Worm (Caenorhabditis elegans) whole organism, young adult: ENCODE data around the gene col-183.

ENCODE experiments used
- B0261.1 ChIP-seq: sonication (generic microtip); optimal IDR thresholded peaks from 2 replicates; lab custom pipeline; 2016; ENCODE audit warnings: mild to moderate bottlenecking, missing genetic modification characterization, moderate library complexity, missing compliant biosample characterization
- B0336.3 ChIP-seq: fragments of 200-800 bp; sonication (Bioruptor generic); IDR thresholded peaks from 2 replicates; pipeline ENCODE4 v1.3.6; 2022; ENCODE audit warnings: missing genetic modification characterization, missing compliant biosample characterization
- C17E4.6 ChIP-seq: fragments of 200-800 bp; sonication (Bioruptor generic); IDR thresholded peaks from 2 replicates; pipeline ENCODE4 v1.3.6; 2022; ENCODE audit warnings: missing genetic modification reagents, missing genetic modification characterization, missing compliant biosample characterization
- D2030.7 ChIP-seq: fragments of 200-800 bp; sonication (Bioruptor generic); IDR thresholded peaks from 2 replicates; pipeline ENCODE4 v1.3.6; 2022; ENCODE audit warnings: missing genetic modification reagents, missing genetic modification characterization, missing compliant biosample characterization
- F22D6.2 ChIP-seq: sonication (generic microtip); optimal IDR thresholded peaks from 2 replicates; lab custom pipeline; 2016; ENCODE audit warnings: mild to moderate bottlenecking, missing genetic modification characterization, missing compliant biosample characterization
- F33H1.4 ChIP-seq: fragments of 200-800 bp; sonication (Bioruptor generic); IDR thresholded peaks from 2 replicates; pipeline ENCODE4 v1.3.6; 2022; ENCODE audit warnings: missing genetic modification reagents, missing genetic modification characterization, missing compliant biosample characterization
- F37B4.10 ChIP-seq: fragments of 200-800 bp; sonication (Bioruptor generic); IDR thresholded peaks from 2 replicates; pipeline ENCODE4 v1.3.6; 2022; ENCODE audit warnings: missing genetic modification characterization, missing compliant biosample characterization
- F52B5.7 ChIP-seq: sonication (generic microtip); optimal IDR thresholded peaks from 2 replicates; lab custom pipeline; 2016; ENCODE audit warnings: mild to moderate bottlenecking, missing genetic modification characterization, missing compliant biosample characterization
- F57A8.1 ChIP-seq: fragments of 200-800 bp; sonication (Bioruptor generic); optimal IDR thresholded peaks from 2 replicates; lab custom pipeline; 2018; ENCODE audit warnings: mild to moderate bottlenecking, missing genetic modification characterization, moderate library complexity, missing compliant biosample characterization
- T07F8.4 ChIP-seq: sonication (generic microtip); optimal IDR thresholded peaks from 2 replicates; lab custom pipeline; 2016; ENCODE audit warnings: mild to moderate bottlenecking, missing genetic modification characterization, moderate library complexity, missing compliant biosample characterization
- T26A5.8 ChIP-seq: sonication (generic microtip); optimal IDR thresholded peaks from 2 replicates; lab custom pipeline; 2016; ENCODE audit warnings: missing genetic modification characterization, missing compliant biosample characterization
- Y53F4B.3 ChIP-seq: fragments of 200-800 bp; sonication (Bioruptor generic); IDR thresholded peaks from 2 replicates; pipeline ENCODE4 v1.3.6; 2022; ENCODE audit warnings: missing genetic modification reagents, missing genetic modification characterization, missing compliant biosample characterization
- Y53G8AR.9 ChIP-seq: fragments of 200-800 bp; sonication (Bioruptor generic); conservative IDR thresholded peaks from 2 replicates; pipeline ENCODE4 v1.3.6; 2022; ENCODE audit warnings: missing genetic modification reagents, missing genetic modification characterization, missing compliant biosample characterization
- atf-7 ChIP-seq: sonication (generic microtip); optimal IDR thresholded peaks from 2 replicates; lab custom pipeline; 2017; ENCODE audit warnings: mild to moderate bottlenecking, missing genetic modification characterization, missing compliant biosample characterization
- cebp-1 ChIP-seq, 2 experiments: fragments of 200-800 bp in 1 of 2; sonication (Bioruptor generic) in 1 of 2; sonication (generic microtip) in 1 of 2; IDR thresholded peaks in 1 of 2; optimal IDR thresholded peaks in 1 of 2; 2 replicates each; pipeline versions ENCODE4 v1.3.6 to Lab custom; 2017 to 2022; ENCODE audit warnings: missing compliant biosample characterization in 2 of 2, missing genetic modification characterization in 2 of 2, mild to moderate bottlenecking in 1 of 2, missing genetic modification reagents in 1 of 2, moderate library complexity in 1 of 2
- ceh-27 ChIP-seq: fragments of 200-800 bp; sonication (Bioruptor generic); optimal IDR thresholded peaks from 2 replicates; lab custom pipeline; 2018; ENCODE audit warnings: mild to moderate bottlenecking, missing genetic modification characterization, moderate library complexity, missing compliant biosample characterization
- ceh-40 ChIP-seq: fragments of 200-800 bp; sonication (Bioruptor generic); IDR thresholded peaks from 2 replicates; pipeline ENCODE4 v1.3.6; 2022; ENCODE audit warnings: missing genetic modification characterization, missing compliant biosample characterization
- ceh-79 ChIP-seq: sonication (generic microtip); optimal IDR thresholded peaks from 2 replicates; lab custom pipeline; 2017; ENCODE audit warnings: mild to moderate bottlenecking, missing genetic modification characterization, missing compliant biosample characterization
- die-1 ChIP-seq: sonication (generic microtip); optimal IDR thresholded peaks from 2 replicates; lab custom pipeline; 2016; ENCODE audit warnings: missing genotype, mild to moderate bottlenecking, missing genetic modification characterization, missing compliant biosample characterization
- efl-1 ChIP-seq: fragments of 150-350 bp; optimal IDR thresholded peaks from 2 replicates; lab custom pipeline; 2014; ENCODE audit warnings: missing biosample characterization, missing genetic modification reagents, missing genetic modification characterization
- ekl-4 ChIP-seq: fragments of 200-800 bp; sonication (Bioruptor generic); IDR thresholded peaks from 2 replicates; pipeline ENCODE4 v1.3.6; 2022; ENCODE audit warnings: missing genetic modification reagents, missing genetic modification characterization, missing compliant biosample characterization
- fkh-3 ChIP-seq: sonication (generic microtip); optimal IDR thresholded peaks from 2 replicates; lab custom pipeline; 2016; ENCODE audit warnings: mild to moderate bottlenecking, missing genetic modification characterization, missing compliant biosample characterization
- him-1 ChIP-seq: sonication (generic microtip); optimal IDR thresholded peaks from 2 replicates; lab custom pipeline; 2016; ENCODE audit warnings: missing genotype, missing genetic modification reagents, missing genetic modification characterization, missing compliant biosample characterization
- hmg-1.2 ChIP-seq: fragments of 200-800 bp; sonication (Bioruptor generic); IDR thresholded peaks from 2 replicates; pipeline ENCODE4 v1.3.6; 2022; ENCODE audit warnings: missing genetic modification reagents, missing genetic modification characterization, missing compliant biosample characterization
- hmg-20 ChIP-seq: fragments of 200-800 bp; sonication (Bioruptor generic); IDR thresholded peaks from 2 replicates; pipeline ENCODE4 v1.3.6; 2022; ENCODE audit warnings: missing genetic modification reagents, missing genetic modification characterization, missing compliant biosample characterization
- let-526 ChIP-seq: fragments of 200-800 bp; sonication (Bioruptor generic); IDR thresholded peaks from 2 replicates; pipeline ENCODE4 v1.3.6; 2022; ENCODE audit warnings: missing genetic modification reagents, missing genetic modification characterization, missing compliant biosample characterization
- let-607 ChIP-seq, 2 experiments: fragments of 200-800 bp in 1 of 2; sonication (Bioruptor generic) in 1 of 2; sonication (generic microtip) in 1 of 2; optimal IDR thresholded peaks; 2 replicates each; lab custom pipeline; 2016 to 2018; ENCODE audit warnings: mild to moderate bottlenecking in 2 of 2, missing compliant biosample characterization in 2 of 2, missing genetic modification characterization in 2 of 2, moderate library complexity in 2 of 2, missing genotype in 1 of 2
- lin-26 ChIP-seq: fragments of 200-800 bp; sonication (Bioruptor generic); IDR thresholded peaks from 2 replicates; pipeline ENCODE4 v1.3.6; 2022; ENCODE audit warnings: missing genetic modification reagents, missing genetic modification characterization, missing compliant biosample characterization
- lin-35 ChIP-seq, 3 experiments: fragments of 150-350 bp in 2 of 3; sonication (generic microtip) in 1 of 3; optimal IDR thresholded peaks; 2 replicates each; lab custom pipeline; 2014 to 2018; ENCODE audit warnings: missing biosample characterization in 3 of 3, missing genetic modification characterization in 3 of 3, missing genetic modification reagents in 3 of 3
- madf-3 ChIP-seq: fragments of 200-800 bp; sonication (Bioruptor generic); IDR thresholded peaks from 2 replicates; pipeline ENCODE4 v1.3.6; 2022; ENCODE audit warnings: missing genetic modification reagents, missing genetic modification characterization, missing compliant biosample characterization
- mcd-1 ChIP-seq: fragments of 200-800 bp; sonication (Bioruptor generic); IDR thresholded peaks from 2 replicates; pipeline ENCODE4 v1.3.6; 2022; ENCODE audit warnings: missing genetic modification reagents, missing genetic modification characterization, missing compliant biosample characterization
- nfyb-1 ChIP-seq: fragments of 200-800 bp; sonication (Bioruptor generic); IDR thresholded peaks from 2 replicates; pipeline ENCODE4 v1.3.6; 2022; ENCODE audit warnings: missing genetic modification reagents, missing genetic modification characterization, missing compliant biosample characterization
- nhr-179 ChIP-seq: sonication (generic microtip); optimal IDR thresholded peaks from 2 replicates; lab custom pipeline; 2016; ENCODE audit warnings: mild to moderate bottlenecking, missing genetic modification characterization, missing compliant biosample characterization
- pha-4 ChIP-seq: fragments of 150-350 bp; sonication (generic microtip); optimal IDR thresholded peaks from 2 replicates; lab custom pipeline; 2014; ENCODE audit warnings: missing biosample characterization, missing genetic modification reagents, missing genetic modification characterization
- repo-1 ChIP-seq: sonication (generic microtip); optimal IDR thresholded peaks from 2 replicates; lab custom pipeline; 2017; ENCODE audit warnings: mild to moderate bottlenecking, missing genetic modification characterization, missing compliant biosample characterization
- rpc-1 ChIP-seq, 2 experiments: fragments of 150-350 bp in 1 of 2; sonication (generic microtip) in 1 of 2; optimal IDR thresholded peaks; 2 replicates each; lab custom pipeline; 2014 to 2018; ENCODE audit warnings: missing biosample characterization in 1 of 2, missing genetic modification characterization in 1 of 2, missing genetic modification reagents in 1 of 2, missing genotype in 1 of 2
- snpc-1.3 ChIP-seq: sonication (generic microtip); optimal IDR thresholded peaks from 2 replicates; lab custom pipeline; 2017; ENCODE audit warnings: missing genetic modification characterization, mild to moderate bottlenecking, missing compliant biosample characterization, antibody characterized with exemption, moderate library complexity, missing genotype, missing genetic modification reagents; ENCODE audit not compliant: insufficient read depth
- snpc-3.4 ChIP-seq: sonication (generic microtip); optimal IDR thresholded peaks from 2 replicates; lab custom pipeline; 2017; ENCODE audit warnings: missing genetic modification characterization, mild to moderate bottlenecking, missing compliant biosample characterization, antibody characterized with exemption, moderate library complexity, missing genotype, missing genetic modification reagents
- snpc-4 ChIP-seq, 5 experiments: fragments of 150-350 bp in 1 of 5; sonication (generic microtip) in 4 of 5; optimal IDR thresholded peaks; 2 replicates each; lab custom pipeline; 2014 to 2018; ENCODE audit warnings: missing genetic modification characterization in 5 of 5, missing biosample characterization in 3 of 5, antibody characterized with exemption in 2 of 5, mild to moderate bottlenecking in 2 of 5, missing compliant biosample characterization in 2 of 5, missing genotype in 2 of 5, moderate library complexity in 2 of 5, missing genetic modification reagents in 1 of 5
- somi-1 ChIP-seq: fragments of 200-800 bp; sonication (Bioruptor generic); optimal IDR thresholded peaks from 2 replicates; lab custom pipeline; 2018; ENCODE audit warnings: mild to moderate bottlenecking, missing genetic modification characterization, missing compliant biosample characterization
- tbp1 ChIP-seq: fragments of 200-800 bp; sonication (Bioruptor generic); optimal IDR thresholded peaks from 2 replicates; lab custom pipeline; 2018; ENCODE audit warnings: mild to moderate bottlenecking, missing genetic modification characterization, missing compliant biosample characterization
- tbx-9 ChIP-seq: sonication (generic microtip); optimal IDR thresholded peaks from 2 replicates; lab custom pipeline; 2016; ENCODE audit warnings: borderline replicate concordance, missing genetic modification characterization, inconsistent platforms, missing compliant biosample characterization
- unc-62 ChIP-seq: fragments of 150-350 bp; optimal IDR thresholded peaks from 2 replicates; lab custom pipeline; 2014; ENCODE audit warnings: missing biosample characterization, missing genetic modification reagents, missing genetic modification characterization
- ztf-18 ChIP-seq: sonication (generic microtip); optimal IDR thresholded peaks from 2 replicates; lab custom pipeline; 2016; ENCODE audit warnings: missing genotype, mild to moderate bottlenecking, missing genetic modification characterization, missing compliant biosample characterization

Gene col-183

DNA sequence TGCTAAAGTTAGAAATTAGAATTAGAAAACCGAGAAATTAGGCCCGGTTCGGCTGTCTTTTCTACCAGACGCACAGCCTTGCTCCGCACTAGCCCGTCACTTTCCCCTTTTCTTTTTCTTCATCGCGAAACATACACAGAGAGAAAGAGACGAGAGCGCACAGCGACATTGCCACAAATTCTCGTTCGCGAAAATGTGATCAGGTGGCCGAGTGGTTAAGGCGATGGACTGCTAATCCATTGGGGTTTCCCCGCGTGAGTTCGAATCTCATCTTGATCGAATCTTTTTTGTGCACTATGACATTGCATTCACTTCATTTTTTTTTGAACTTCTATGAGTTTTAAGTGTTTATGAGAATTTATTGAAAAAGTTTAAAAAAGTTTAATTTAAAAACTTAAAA lies 25.1 kb downstream of the col-183 start (continued):
- TF ChIP-seq tbx-9 (tag; lab: Kevin White, UChicago) = no peak
- TF ChIP-seq atf-7 (tag; lab: Kevin White, UChicago) = no peak
- peak; percentile 33; the same call in 1 of the 2 replicates for TF ChIP-seq hmg-20 (GFP tag; lab: Robert Waterston, UW)
- TF ChIP-seq hmg-1.2 (GFP tag; lab: Robert Waterston, UW) = peak; percentile 78
- peak; percentile 65 for TF ChIP-seq mcd-1
- peak; percentile 51; the same call in 1 of the 2 replicates for TF ChIP-seq ekl-4
- TF ChIP-seq let-526 = no peak
- TF ChIP-seq ceh-40 (GFP tag; lab: Robert Waterston, UW) = no peak
- TF ChIP-seq snpc-1.3 = peak; percentile 53
- TF ChIP-seq, all 124 proteins: peak for 45

DNA sequence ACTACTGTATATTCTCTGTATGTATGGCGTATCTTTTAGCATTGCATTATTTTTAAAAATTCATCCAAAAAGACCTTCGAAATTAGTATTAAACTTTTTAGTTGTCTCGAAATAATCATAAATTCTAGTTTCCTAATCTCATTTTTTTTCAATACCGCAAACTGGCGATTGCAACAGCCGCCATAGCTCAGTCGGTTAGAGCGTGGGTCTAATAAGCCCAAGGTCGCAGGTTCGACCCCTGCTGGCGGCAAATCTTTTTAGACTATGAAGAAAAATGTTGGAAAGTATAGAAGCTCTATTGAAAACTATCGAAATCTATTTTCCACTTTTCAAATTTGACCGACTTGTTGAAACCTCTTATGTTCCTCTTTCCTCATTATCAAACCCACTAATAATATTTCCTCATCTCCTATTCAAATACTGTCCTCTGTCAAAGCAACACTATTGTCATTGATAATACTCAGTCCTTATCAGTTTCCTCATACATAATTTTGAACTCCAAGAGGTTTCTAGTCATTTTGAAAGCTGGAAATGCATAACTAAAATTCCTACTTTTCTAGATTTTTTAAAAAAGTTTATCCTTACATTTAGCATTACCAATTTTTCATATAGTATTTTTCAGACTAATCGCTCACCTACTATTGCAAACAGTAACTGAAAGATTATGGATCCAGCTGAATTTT lies 31.6 kb downstream of the col-183 start, which contains the start of gene jmjd-3.3:
Gene jmjd-3.3 (plus strand): TSS at position 633 of the 683 bp plus-strand sequence.
- no peak for TF ChIP-seq F37B4.10
- no peak for TF ChIP-seq let-607 (tag; optimal IDR thresholded peaks at IDR 0.05; lab: Kevin White, UChicago)
- peak; percentile 44; the same call in 1 of the 2 replicates for TF ChIP-seq lin-26 (GFP tag; lab: Robert Waterston, UW)
- TF ChIP-seq repo-1 (tag; lab: Kevin White, UChicago) = no peak
- no peak for TF ChIP-seq unc-62 (GFP tag; lab: Kevin White, UChicago)
- no peak for TF ChIP-seq ceh-27 (GFP tag; lab: Kevin White, UChicago)
- TF ChIP-seq T26A5.8 = no peak
- no peak for TF ChIP-seq C17E4.6 (GFP tag; lab: Robert Waterston, UW)
- no peak for TF ChIP-seq fkh-3 (tag; lab: Kevin White, UChicago)
- TF ChIP-seq ceh-40 (GFP tag; lab: Robert Waterston, UW) = no peak
- TF ChIP-seq snpc-3.4 = peak; percentile 35
- no peak for TF ChIP-seq nhr-179 (tag; lab: Kevin White, UChicago)
- no peak for TF ChIP-seq T07F8.4 (tag; lab: Kevin White, UChicago)
- peak; percentile 2 for TF ChIP-seq him-1 (tag; lab: Kevin White, UChicago)
- TF ChIP-seq tbp1 (GFP tag; lab: Kevin White, UChicago) = peak; percentile 81
- TF ChIP-seq madf-3 = no peak
- TF ChIP-seq pha-4 (tag; lab: Kevin White, UChicago) = no peak
- peak; percentile 22 for TF ChIP-seq snpc-1.3
- TF ChIP-seq ceh-79 = no peak
- peak; percentile 61 for TF ChIP-seq B0261.1 (tag; lab: Kevin White, UChicago)
- peak; percentile 59 for TF ChIP-seq rpc-1 (optimal IDR thresholded peaks at IDR 0.05; lab: Kevin White, UChicago)
- peak; percentile 82 for TF ChIP-seq rpc-1 (tag; optimal IDR thresholded peaks at IDR 0.05; lab: Kevin White, UChicago)
- no peak for TF ChIP-seq snpc-4 (GFP tag; optimal IDR thresholded peaks at IDR 0.05; lab: Kevin White, UChicago)
- peak in 1 of 4 experiments; percentile 47 for TF ChIP-seq snpc-4 (tag; optimal IDR thresholded peaks at IDR 0.05; lab: Kevin White, UChicago)
- no peak for TF ChIP-seq F52B5.7 (tag; lab: Kevin White, UChicago)
- no peak for TF ChIP-seq F22D6.2 (tag; lab: Kevin White, UChicago)
- TF ChIP-seq B0336.3 (GFP tag; lab: Robert Waterston, UW) = no peak
- TF ChIP-seq die-1 (tag; lab: Kevin White, UChicago) = peak; percentile 20
- TF ChIP-seq D2030.7 = peak; percentile 58; the same call in 1 of the 2 replicates
- TF ChIP-seq F57A8.1 (GFP tag; lab: Kevin White, UChicago) = no peak
- no peak for TF ChIP-seq Y53F4B.3 (GFP tag; lab: Robert Waterston, UW)
- TF ChIP-seq cebp-1 (GFP tag; IDR thresholded peaks at IDR 0.05; lab: Robert Waterston, UW) = no peak
- no peak for TF ChIP-seq cebp-1 (tag; optimal IDR thresholded peaks at IDR 0.05; lab: Kevin White, UChicago)
- no peak for TF ChIP-seq Y53G8AR.9 (GFP tag; lab: Robert Waterston, UW)
- no peak for TF ChIP-seq nfyb-1 (GFP tag; lab: Robert Waterston, UW)
- TF ChIP-seq ztf-18 (tag; lab: Kevin White, UChicago) = no peak
- TF ChIP-seq lin-35 (GFP tag; optimal IDR thresholded peaks at IDR 0.05; lab: Kevin White, UChicago) = no peak
- no peak for TF ChIP-seq efl-1 (GFP tag; lab: Kevin White, UChicago)
- TF ChIP-seq somi-1 (GFP tag; lab: Kevin White, UChicago) = no peak
- no peak for TF ChIP-seq F33H1.4 (GFP tag; lab: Robert Waterston, UW)
